Fruit fly (Drosophila melanogaster) whole organism, prepupa: ENCODE data around the gene CG8003.

Experiments
- Blimp-1 ChIP-seq: fragments of 200-800 bp; sonication (Bioruptor generic); optimal IDR thresholded peaks from 3 replicates; lab custom pipeline; 2017; ENCODE audit warnings: missing biosample characterization, missing genetic modification characterization, mild to moderate bottlenecking, moderate library complexity, missing genetic modification reagents
- CG11294 ChIP-seq: fragments of 200-800 bp; sonication (Bioruptor generic); IDR thresholded peaks from 2 replicates; pipeline ENCODE4 v1.3.6; 2022; ENCODE audit warnings: missing biosample characterization, missing genetic modification characterization
- CG11762 ChIP-seq: fragments of 200-800 bp; sonication (Bioruptor generic); optimal IDR thresholded peaks from 3 replicates; lab custom pipeline; 2016; ENCODE audit warnings: missing biosample characterization, missing genetic modification characterization; ENCODE audit not compliant: insufficient read depth
- CG11902 ChIP-seq: fragments of 200-800 bp; sonication (Bioruptor generic); optimal IDR thresholded peaks from 3 replicates; lab custom pipeline; 2016; ENCODE audit warnings: missing biosample characterization, missing genetic modification characterization
- CG15336 ChIP-seq: fragments of 200-800 bp; sonication (Bioruptor generic); IDR thresholded peaks from 2 replicates; pipeline ENCODE4 v1.3.6; 2022; ENCODE audit warnings: missing biosample characterization, missing genetic modification characterization
- CG1621 ChIP-seq: fragments of 200-800 bp; sonication (Bioruptor generic); optimal IDR thresholded peaks from 3 replicates; lab custom pipeline; 2018; ENCODE audit warnings: missing biosample characterization, mild to moderate bottlenecking, missing genetic modification characterization
- CG32006 ChIP-seq: fragments of 200-800 bp; sonication (Bioruptor generic); optimal IDR thresholded peaks from 3 replicates; lab custom pipeline; 2017; ENCODE audit warnings: missing biosample characterization, mild to moderate bottlenecking, missing genetic modification characterization
- CG34406 ChIP-seq: fragments of 200-800 bp; sonication (Bioruptor generic); optimal IDR thresholded peaks from 3 replicates; lab custom pipeline; 2016; ENCODE audit warnings: missing biosample characterization, missing genetic modification characterization
- CG3919 ChIP-seq: fragments of 200-800 bp; sonication (Bioruptor generic); optimal IDR thresholded peaks from 3 replicates; lab custom pipeline; 2016; ENCODE audit warnings: missing biosample characterization, missing genetic modification characterization
- CG6808 ChIP-seq: fragments of 200-800 bp; sonication (Bioruptor generic); optimal IDR thresholded peaks from 3 replicates; lab custom pipeline; 2017; ENCODE audit warnings: missing biosample characterization, missing genetic modification characterization, mild to moderate bottlenecking, moderate library complexity, missing genetic modification reagents
- CG7368 ChIP-seq: fragments of 200-800 bp; sonication (Bioruptor generic); optimal IDR thresholded peaks from 3 replicates; lab custom pipeline; 2016; ENCODE audit warnings: missing biosample characterization, missing genetic modification characterization
- CG8319 ChIP-seq: fragments of 200-800 bp; sonication (Bioruptor generic); optimal IDR thresholded peaks from 3 replicates; lab custom pipeline; 2016; ENCODE audit warnings: missing biosample characterization, missing genetic modification characterization
- CG9139 ChIP-seq: fragments of 200-800 bp; sonication (Bioruptor generic); optimal IDR thresholded peaks from 3 replicates; lab custom pipeline; 2017; ENCODE audit warnings: missing biosample characterization, mild to moderate bottlenecking, missing genetic modification characterization
- Eip75B ChIP-seq: fragments of 200-800 bp; sonication (Bioruptor generic); optimal IDR thresholded peaks from 3 replicates; lab custom pipeline; 2016; ENCODE audit warnings: missing biosample characterization, missing genetic modification characterization
- Eip78C ChIP-seq: fragments of 200-800 bp; sonication (Bioruptor generic); peaks from one replicate; lab custom pipeline; 2016; ENCODE audit warnings: missing biosample characterization, missing genetic modification characterization
- Ets21C ChIP-seq: fragments of 200-800 bp; sonication (Bioruptor generic); optimal IDR thresholded peaks from 3 replicates; lab custom pipeline; 2016; ENCODE audit warnings: missing biosample characterization, missing genetic modification characterization
- Ets96B ChIP-seq: fragments of 200-800 bp; optimal IDR thresholded peaks from 2 replicates; lab custom pipeline; 2019; ENCODE audit warnings: missing biosample characterization, mild to moderate bottlenecking, missing genetic modification characterization, moderate library complexity
- Lpt ChIP-seq: fragments of 200-800 bp; sonication (Bioruptor generic); optimal IDR thresholded peaks from 3 replicates; lab custom pipeline; 2016; ENCODE audit warnings: missing biosample characterization, missing genetic modification characterization
- Met ChIP-seq: fragments of 200-800 bp; sonication (Bioruptor generic); optimal IDR thresholded peaks from 3 replicates; lab custom pipeline; 2016; ENCODE audit warnings: missing biosample characterization, missing genetic modification characterization
- OdsH ChIP-seq: fragments of 200-800 bp; sonication (Bioruptor generic); optimal IDR thresholded peaks from 3 replicates; lab custom pipeline; 2016; ENCODE audit warnings: missing biosample characterization, missing genetic modification characterization
- Sox102F ChIP-seq: fragments of 200-800 bp; sonication (Bioruptor generic); optimal IDR thresholded peaks from 2 replicates; lab custom pipeline; 2016; ENCODE audit warnings: missing biosample characterization, mild to moderate bottlenecking, missing genetic modification characterization
- Sox14 ChIP-seq: fragments of 200-800 bp; sonication (Bioruptor generic); optimal IDR thresholded peaks from 3 replicates; lab custom pipeline; 2016; ENCODE audit warnings: missing biosample characterization, missing genetic modification characterization
- Sox15 ChIP-seq: fragments of 200-800 bp; sonication (Bioruptor generic); optimal IDR thresholded peaks from 3 replicates; lab custom pipeline; 2016; ENCODE audit warnings: missing biosample characterization, missing genetic modification characterization
- eg ChIP-seq: fragments of 200-800 bp; sonication (Bioruptor generic); IDR thresholded peaks from 3 replicates; pipeline ENCODE4 v1.3.6; 2022; ENCODE audit warnings: missing biosample characterization, missing genetic modification characterization
- fd59A ChIP-seq: fragments of 200-800 bp; sonication (Bioruptor generic); optimal IDR thresholded peaks from 2 replicates; lab custom pipeline; 2017; ENCODE audit warnings: missing biosample characterization, mild to moderate bottlenecking, missing genetic modification characterization, missing genetic modification reagents
- fkh ChIP-seq: fragments of 200-800 bp; sonication (Bioruptor generic); optimal IDR thresholded peaks from 3 replicates; lab custom pipeline; 2017; ENCODE audit warnings: missing biosample characterization, mild to moderate bottlenecking, missing genetic modification characterization, moderate library complexity
- net ChIP-seq: fragments of 200-800 bp; sonication (Bioruptor generic); optimal IDR thresholded peaks from 3 replicates; lab custom pipeline; 2016; ENCODE audit warnings: missing biosample characterization, missing genetic modification characterization
- salr ChIP-seq, 2 experiments: fragments of 200-800 bp; sonication (Bioruptor generic); optimal IDR thresholded peaks; 3 replicates each; lab custom pipeline; 2016 to 2018; ENCODE audit warnings: missing biosample characterization in 2 of 2, missing genetic modification characterization in 2 of 2, mild to moderate bottlenecking in 1 of 2
- spab ChIP-seq: fragments of 200-800 bp; sonication (Bioruptor generic); optimal IDR thresholded peaks from 2 replicates; lab custom pipeline; 2017; ENCODE audit warnings: missing biosample characterization, mild to moderate bottlenecking, missing genetic modification characterization, missing genetic modification reagents
- ss ChIP-seq, 2 experiments: fragments of 200-800 bp; sonication (Bioruptor generic); optimal IDR thresholded peaks; 2 replicates in 1 of 2; 3 replicates in 1 of 2; lab custom pipeline; 2017 to 2018; ENCODE audit warnings: mild to moderate bottlenecking in 2 of 2, missing biosample characterization in 2 of 2, missing genetic modification characterization in 2 of 2, moderate library complexity in 1 of 2
- svp ChIP-seq: fragments of 200-800 bp; sonication (Bioruptor generic); peaks from one replicate; lab custom pipeline; 2016; ENCODE audit warnings: missing biosample characterization, missing genetic modification characterization
- vri ChIP-seq: fragments of 200-800 bp; sonication (Bioruptor generic); optimal IDR thresholded peaks from 3 replicates; lab custom pipeline; 2016; ENCODE audit warnings: missing biosample characterization, mild to moderate bottlenecking, missing genetic modification characterization

The CG8003 gene

dm6 chr3L:10665433-10666150, 4.3 kb downstream of the CG8003 start (continued):
- TF ChIP-seq CG11902, result peak; percentile 96
- peak; percentile 95 for TF ChIP-seq Blimp-1 (GFP tag; lab: Kevin White, UChicago)
- peak; percentile 99 for TF ChIP-seq svp (GFP tag; lab: Kevin White, UChicago)
- peak; percentile 91 for TF ChIP-seq Ets21C (GFP tag; lab: Kevin White, UChicago)
- peak; percentile 99 for TF ChIP-seq CG32006 (GFP tag; lab: Kevin White, UChicago)
- TF ChIP-seq CG9139 (GFP tag; lab: Kevin White, UChicago), result peak; percentile 98
- TF ChIP-seq Eip78C, result peak; percentile 100
- TF ChIP-seq CG8319 (GFP tag; lab: Kevin White, UChicago), result peak; percentile 98
- peak; percentile 97 for TF ChIP-seq Sox15 (GFP tag; lab: Kevin White, UChicago)
- TF ChIP-seq CG3919 (GFP tag; lab: Kevin White, UChicago), result peak; percentile 98
- peak; percentile 98 for TF ChIP-seq Eip75B
- TF ChIP-seq CG1621 (tag; lab: Kevin White, UChicago), result peak; percentile 96
- peak; percentile 99 for TF ChIP-seq net (GFP tag; lab: Kevin White, UChicago)
- peak; percentile 97 for TF ChIP-seq Sox14
- TF ChIP-seq salr (GFP tag; optimal IDR thresholded peaks at IDR 0.05; lab: Kevin White, UChicago), result peak; percentile 92 to 99
- TF ChIP-seq CG7368 (GFP tag; lab: Kevin White, UChicago), result peak; percentile 96
- peak; percentile 95 for TF ChIP-seq CG11294 (GFP tag; lab: Robert Waterston, UW)
- peak; percentile 93 for TF ChIP-seq Sox102F (GFP tag; lab: Kevin White, UChicago)
- TF ChIP-seq Met (GFP tag; lab: Kevin White, UChicago), result peak; percentile 98
- peak; percentile 98 for TF ChIP-seq OdsH (GFP tag; lab: Kevin White, UChicago)
- TF ChIP-seq CG11762 (GFP tag; lab: Kevin White, UChicago), result peak; percentile 98

- no peak for TF ChIP-seq fd59A (GFP tag; lab: Kevin White, UChicago)
- TF ChIP-seq CG15336 (GFP tag; lab: Robert Waterston, UW), result no peak
- no peak for TF ChIP-seq Sox14
- no peak for TF ChIP-seq CG34406
- no peak for TF ChIP-seq CG6808 (GFP tag; lab: Kevin White, UChicago)
- TF ChIP-seq eg (GFP tag; lab: Robert Waterston, UW), result peak; percentile 50; the same call in 1 of the 3 replicates
These were observed 5.3 kb downstream of the CG8003 start for dm6 chr3L:10666511-10667003.

dm6 chr3L:10667341-10667740, 6.1 kb downstream of the CG8003 start:
- TF ChIP-seq Eip78C (no peak), spab (GFP tag; lab: Kevin White, UChicago) (no peak), ss (GFP tag; optimal IDR thresholded peaks at IDR 0.05; lab: Kevin White, UChicago) (no peak), vri (peak; percentile 31), fkh (GFP tag; lab: Kevin White, UChicago) (peak; percentile 4), Lpt (no peak), CG3919 (GFP tag; lab: Kevin White, UChicago) (no peak), Ets96B (no peak), fd59A (GFP tag; lab: Kevin White, UChicago) (no peak)
- TF ChIP-seq, all 60 proteins: peak for 2

dm6 chr3L:10669592-10670400, 8.5 kb downstream of the CG8003 start:
- no peak for TF ChIP-seq eg (GFP tag; lab: Robert Waterston, UW)
- no peak for TF ChIP-seq Met (GFP tag; lab: Kevin White, UChicago)
